Worm (Caenorhabditis elegans) whole organism, late embryonic: ENCODE results near the gene nex-3.

Experiments used
- K09A11.1 ChIP-seq: sonication (generic microtip); optimal IDR thresholded peaks from 2 replicates; lab custom pipeline; 2017; ENCODE audit warnings: antibody characterized with exemption, mild to moderate bottlenecking, missing genetic modification characterization, missing compliant biosample characterization; ENCODE audit not compliant: insufficient read depth
- ceh-30 ChIP-seq: fragments of 150-350 bp; optimal IDR thresholded peaks from 2 replicates; lab custom pipeline; 2014; ENCODE audit warnings: missing biosample characterization, missing genetic modification characterization
- ceh-31 ChIP-seq: sonication (generic microtip); optimal IDR thresholded peaks from 2 replicates; lab custom pipeline; 2016; ENCODE audit warnings: missing genetic modification characterization, missing compliant biosample characterization
- ceh-34 ChIP-seq: sonication (generic microtip); optimal IDR thresholded peaks from 2 replicates; lab custom pipeline; 2016; ENCODE audit warnings: mild to moderate bottlenecking, missing genetic modification characterization, missing compliant biosample characterization
- ceh-45 ChIP-seq: fragments of 200-800 bp; sonication (Bioruptor generic); IDR thresholded peaks from 2 replicates; pipeline ENCODE4 v1.3.6; 2022; ENCODE audit warnings: missing genetic modification reagents, missing genetic modification characterization, missing compliant biosample characterization
- ceh-48 ChIP-seq: sonication (generic microtip); optimal IDR thresholded peaks from 2 replicates; lab custom pipeline; 2016; ENCODE audit warnings: missing genetic modification characterization, inconsistent platforms, missing compliant biosample characterization
- ceh-9 ChIP-seq: sonication (generic microtip); optimal IDR thresholded peaks from 2 replicates; lab custom pipeline; 2016; ENCODE audit warnings: mild to moderate bottlenecking, missing genetic modification characterization, inconsistent platforms, missing compliant biosample characterization
- elt-2 ChIP-seq: sonication (generic microtip); optimal IDR thresholded peaks from 2 replicates; lab custom pipeline; 2016; ENCODE audit warnings: missing genetic modification reagents, missing genetic modification characterization, missing compliant biosample characterization
- elt-4 ChIP-seq: sonication (generic microtip); optimal IDR thresholded peaks from 2 replicates; lab custom pipeline; 2016; ENCODE audit warnings: missing genetic modification characterization, missing compliant biosample characterization
- ets-4 ChIP-seq: sonication (generic microtip); optimal IDR thresholded peaks from 2 replicates; lab custom pipeline; 2016; ENCODE audit warnings: missing genetic modification characterization, missing compliant biosample characterization
- eyg-1 ChIP-seq: sonication (generic microtip); optimal IDR thresholded peaks from 2 replicates; lab custom pipeline; 2016; ENCODE audit warnings: missing genotype, missing genetic modification characterization, missing compliant biosample characterization
- fax-1 ChIP-seq: sonication (generic microtip); optimal IDR thresholded peaks from 2 replicates; lab custom pipeline; 2016; ENCODE audit warnings: missing genotype, missing genetic modification characterization, missing compliant biosample characterization
- hlh-15 ChIP-seq: sonication (generic microtip); optimal IDR thresholded peaks from 2 replicates; lab custom pipeline; 2016; ENCODE audit warnings: missing genetic modification characterization, missing compliant biosample characterization
- hlh-30 ChIP-seq: sonication (generic microtip); optimal IDR thresholded peaks from 2 replicates; lab custom pipeline; 2017; ENCODE audit warnings: antibody characterized with exemption, missing genetic modification characterization, missing compliant biosample characterization; ENCODE audit not compliant: insufficient read depth
- hlh-8 ChIP-seq: sonication (generic microtip); optimal IDR thresholded peaks from 2 replicates; lab custom pipeline; 2016; ENCODE audit warnings: missing genotype, missing genetic modification characterization, missing compliant biosample characterization
- lin-11 ChIP-seq: fragments of 200-800 bp; sonication (Bioruptor generic); optimal IDR thresholded peaks from 2 replicates; lab custom pipeline; 2018; ENCODE audit warnings: mild to moderate bottlenecking, missing genetic modification characterization, missing compliant biosample characterization
- madf-2 ChIP-seq: sonication (generic microtip); optimal IDR thresholded peaks from 2 replicates; lab custom pipeline; 2017; ENCODE audit warnings: missing genetic modification characterization, missing compliant biosample characterization
- nfya-1 ChIP-seq: sonication (generic microtip); optimal IDR thresholded peaks from 2 replicates; lab custom pipeline; 2017; ENCODE audit warnings: missing genetic modification characterization, mild to moderate bottlenecking, missing compliant biosample characterization, antibody characterized with exemption, moderate library complexity
- nhr-11 ChIP-seq: fragments of 150-350 bp; optimal IDR thresholded peaks from 2 replicates; lab custom pipeline; 2014; ENCODE audit warnings: missing biosample characterization, missing genetic modification characterization
- nhr-232 ChIP-seq: sonication (generic microtip); optimal IDR thresholded peaks from 2 replicates; lab custom pipeline; 2016; ENCODE audit warnings: missing genetic modification characterization, missing compliant biosample characterization
- npax-4 ChIP-seq: sonication (generic microtip); optimal IDR thresholded peaks from 2 replicates; lab custom pipeline; 2016; ENCODE audit warnings: missing genetic modification characterization, missing compliant biosample characterization
- pax-1 ChIP-seq: fragments of 150-350 bp; optimal IDR thresholded peaks from 2 replicates; lab custom pipeline; 2014; ENCODE audit warnings: missing biosample characterization, missing genetic modification characterization
- sox-2 ChIP-seq: fragments of 200-800 bp; sonication (Bioruptor generic); IDR thresholded peaks from 2 replicates; pipeline ENCODE4 v1.3.6; 2022; ENCODE audit warnings: missing genetic modification reagents, missing genetic modification characterization, missing compliant biosample characterization
- sox-4 ChIP-seq: sonication (generic microtip); optimal IDR thresholded peaks from 2 replicates; lab custom pipeline; 2017; ENCODE audit warnings: mild to moderate bottlenecking, missing genetic modification characterization, inconsistent platforms, missing compliant biosample characterization
- syd-9 ChIP-seq: sonication (generic microtip); optimal IDR thresholded peaks from 2 replicates; lab custom pipeline; 2016; ENCODE audit warnings: mild to moderate bottlenecking, missing genetic modification characterization, moderate library complexity, missing compliant biosample characterization
- tbx-2 ChIP-seq: sonication (generic microtip); optimal IDR thresholded peaks from 2 replicates; lab custom pipeline; 2016; ENCODE audit warnings: missing genetic modification characterization, missing compliant biosample characterization
- unc-3 ChIP-seq, 2 experiments: fragments of 200-800 bp in 1 of 2; sonication (Bioruptor generic) in 1 of 2; sonication (generic microtip) in 1 of 2; conservative IDR thresholded peaks in 1 of 2; optimal IDR thresholded peaks in 1 of 2; 2 replicates each; pipeline versions ENCODE4 v1.3.6 to Lab custom; 2016 to 2022; ENCODE audit warnings: missing compliant biosample characterization in 2 of 2, missing genetic modification characterization in 2 of 2, missing genetic modification reagents in 1 of 2
- unc-55 ChIP-seq: sonication (generic microtip); optimal IDR thresholded peaks from 2 replicates; lab custom pipeline; 2017; ENCODE audit warnings: missing biosample characterization, missing genetic modification reagents, missing genetic modification characterization
- zip-5 ChIP-seq: sonication (generic microtip); optimal IDR thresholded peaks from 2 replicates; lab custom pipeline; 2016; ENCODE audit warnings: missing genetic modification characterization, missing compliant biosample characterization

nex-3 gene

DNA sequence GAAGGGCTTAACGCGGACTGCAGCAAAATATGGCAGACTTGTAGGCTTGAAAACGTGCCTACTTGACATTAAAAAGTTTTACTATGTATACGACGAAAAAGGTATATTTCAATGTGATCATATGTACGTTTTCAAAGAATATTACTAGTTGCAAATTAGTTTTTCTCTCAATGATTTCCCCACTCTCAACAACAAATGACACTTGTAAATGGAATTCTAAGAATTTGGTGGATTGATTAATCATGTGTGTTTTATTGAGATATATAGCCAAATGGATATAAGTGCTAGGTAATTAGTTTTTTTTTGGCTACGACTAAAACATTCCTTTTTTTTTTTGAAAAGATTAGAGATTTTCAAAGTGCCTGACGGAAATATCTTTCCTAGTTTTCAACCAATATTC is 45.4 kb downstream of the nex-3 start:
- TF ChIP-seq ceh-9 (tag; lab: Kevin White, UChicago), result no peak
- no peak for TF ChIP-seq sox-2 (GFP tag; lab: Robert Waterston, UW)
- TF ChIP-seq nhr-232 (tag; lab: Kevin White, UChicago), result no peak
- no peak for TF ChIP-seq ceh-48 (tag; lab: Kevin White, UChicago)
- TF ChIP-seq pax-1 (tag; lab: Kevin White, UChicago), result no peak
- TF ChIP-seq hlh-15, result no peak
- TF ChIP-seq ceh-45, result no peak
- TF ChIP-seq nfya-1 (tag; lab: Kevin White, UChicago), result no peak
- no peak for TF ChIP-seq ceh-34
- no peak for TF ChIP-seq fax-1
- no peak for TF ChIP-seq elt-2
- TF ChIP-seq, all 69 proteins: peak for 0

DNA sequence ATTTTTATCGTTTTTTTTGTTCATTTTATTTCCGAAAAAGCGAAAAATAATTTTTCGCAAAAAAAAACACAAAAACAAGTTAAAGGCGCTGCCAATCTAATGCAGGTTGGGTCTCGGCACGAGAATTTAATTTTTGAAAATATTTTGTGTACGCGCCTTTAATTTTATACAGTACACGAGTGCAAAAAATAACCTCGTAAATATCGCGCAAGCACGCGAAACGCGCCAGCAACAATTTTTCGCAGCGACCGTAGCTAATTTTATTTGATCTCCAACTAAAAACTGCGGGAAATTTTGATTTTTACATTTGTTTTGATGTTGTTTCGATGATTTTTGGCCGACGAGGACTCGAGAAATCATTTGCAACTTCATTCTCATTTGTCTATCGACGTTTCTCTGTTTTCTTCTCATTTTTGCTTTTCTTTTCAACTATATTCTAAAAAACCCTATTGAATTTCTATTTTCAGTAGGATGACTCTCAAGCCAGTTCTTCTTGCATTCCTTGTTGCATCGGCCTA is 47.1 kb downstream of the nex-3 start, which contains the start of gene cpg-1:
TSS of gene cpg-1 (plus strand) at position 468 of the 518 bp plus-strand sequence.
- TF ChIP-seq hlh-8 (tag; lab: Kevin White, UChicago) (no peak), unc-55 (no peak), eyg-1 (tag; lab: Kevin White, UChicago) (no peak)
- TF ChIP-seq, all 69 proteins: peak for 0

DNA sequence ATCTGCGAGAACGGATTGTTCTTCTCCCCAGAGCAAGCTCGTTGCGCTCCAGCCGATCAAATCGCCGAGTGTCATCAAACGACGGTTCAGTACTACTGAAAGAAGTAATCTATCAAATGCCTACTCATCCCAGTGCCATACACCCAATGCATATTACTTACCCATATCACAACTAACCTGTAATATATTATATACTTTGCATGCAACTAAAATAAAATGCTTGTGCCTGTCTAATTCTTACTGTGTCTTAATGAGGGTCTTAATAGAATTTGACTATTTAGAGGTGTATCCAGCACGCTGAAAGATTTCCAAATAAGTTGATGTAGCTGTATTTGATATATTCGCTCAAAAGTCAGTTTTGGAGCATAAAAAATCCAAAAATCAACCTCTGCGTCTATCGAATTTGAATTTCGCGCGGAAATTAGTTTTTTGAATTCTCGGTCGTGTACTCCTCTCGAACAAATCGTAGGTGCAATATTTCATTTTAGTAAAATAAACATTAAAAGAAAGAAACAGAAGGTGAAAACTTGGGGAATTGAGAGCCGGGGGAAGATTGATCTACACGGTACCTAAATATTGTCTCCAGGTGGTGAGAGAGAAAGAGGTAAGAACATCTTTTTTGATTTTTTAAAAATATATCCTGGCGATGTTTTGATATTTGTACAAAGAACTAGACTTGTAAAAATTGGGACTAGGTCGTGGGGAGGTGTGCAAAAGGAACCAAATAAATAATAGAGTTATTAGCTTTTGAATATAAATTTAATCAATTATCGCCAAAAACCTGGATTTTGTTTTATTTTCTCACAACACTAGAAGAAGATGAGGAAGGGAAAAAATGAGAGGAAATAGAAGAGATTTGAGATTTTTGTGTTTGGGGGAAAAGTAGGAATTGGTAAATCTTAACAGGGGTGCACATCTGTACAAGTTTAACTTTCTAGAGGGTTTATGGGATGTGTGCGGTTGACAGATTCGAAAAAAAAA is 49.6 kb downstream of the nex-3 start:
- TF ChIP-seq unc-3 (GFP tag; conservative IDR thresholded peaks at IDR 0.05; lab: Robert Waterston, UW) (no peak), unc-3 (tag; optimal IDR thresholded peaks at IDR 0.05; lab: Kevin White, UChicago) (no peak), madf-2 (tag; lab: Kevin White, UChicago) (no peak), elt-4 (tag; lab: Kevin White, UChicago) (no peak), ceh-30 (no peak)

DNA sequence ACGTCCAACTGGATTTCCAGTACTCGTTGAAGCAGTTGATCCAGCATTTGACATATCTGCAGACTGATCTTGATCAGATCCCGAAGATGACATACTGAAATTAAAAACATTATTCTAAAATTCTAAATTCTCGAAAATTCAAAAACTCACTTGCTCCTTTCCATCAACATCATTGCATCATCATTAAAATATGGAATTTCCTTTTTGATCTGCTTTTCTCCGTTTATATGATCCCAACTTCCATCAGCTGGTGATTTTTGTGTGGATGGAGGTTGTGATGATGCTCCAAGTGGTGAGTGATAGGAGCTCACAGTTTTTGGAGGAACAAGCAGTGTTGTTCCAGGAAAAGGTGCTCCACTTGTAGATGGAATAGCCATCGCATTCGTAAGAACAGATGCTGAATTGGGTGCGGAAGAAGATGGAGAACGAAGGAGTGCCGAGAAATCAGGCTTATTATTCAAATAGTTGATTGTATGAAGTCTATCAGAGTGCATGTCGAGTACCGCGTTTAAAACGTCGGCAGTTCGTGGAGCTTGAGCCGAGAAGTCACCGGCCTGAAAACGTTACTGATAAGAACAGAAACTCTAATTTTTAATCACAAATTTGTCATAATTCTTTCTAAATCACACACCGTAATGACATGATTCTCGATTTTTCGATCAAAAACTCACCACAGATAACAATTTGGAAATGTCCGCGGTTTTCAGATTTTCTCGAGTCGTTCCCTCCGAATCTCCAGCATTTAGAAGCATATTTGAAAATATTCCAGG is 51.3 kb downstream of the nex-3 start:
- TF ChIP-seq ets-4 (tag; lab: Kevin White, UChicago) (no peak), zip-5 (no peak), lin-11 (tag; lab: Kevin White, UChicago) (no peak), K09A11.1 (tag; lab: Kevin White, UChicago) (no peak), sox-4 (tag; lab: Kevin White, UChicago) (no peak), npax-4 (tag; lab: Kevin White, UChicago) (no peak), ceh-31 (tag; lab: Kevin White, UChicago) (no peak), syd-9 (no peak), nhr-11 (tag; lab: Kevin White, UChicago) (no peak), tbx-2 (tag; lab: Kevin White, UChicago) (no peak), hlh-30 (no peak)
